Fruit fly (Drosophila melanogaster): Measurements from ENCODE around the gene Srp72.

dm6 chr3R:20634674-20635594 lies 46.4 kb downstream of the Srp72 start, which contains the start of the genes Pi3K92E and Lrrk:
- TF ChIP-seq pan (optimal IDR thresholded peaks at IDR 0.05), result no peak
- no peak for TF ChIP-seq psq (optimal IDR thresholded peaks at IDR 0.05)
- no peak for TF ChIP-seq Dll (optimal IDR thresholded peaks at IDR 0.05)
- no peak for TF ChIP-seq usp (GFP tag; optimal IDR thresholded peaks at IDR 0.05)
- TF ChIP-seq CG8478 (optimal IDR thresholded peaks at IDR 0.05), result no peak
